Worm (Caenorhabditis elegans): ENCODE data around the gene let-99.

let-99 gene

DNA sequence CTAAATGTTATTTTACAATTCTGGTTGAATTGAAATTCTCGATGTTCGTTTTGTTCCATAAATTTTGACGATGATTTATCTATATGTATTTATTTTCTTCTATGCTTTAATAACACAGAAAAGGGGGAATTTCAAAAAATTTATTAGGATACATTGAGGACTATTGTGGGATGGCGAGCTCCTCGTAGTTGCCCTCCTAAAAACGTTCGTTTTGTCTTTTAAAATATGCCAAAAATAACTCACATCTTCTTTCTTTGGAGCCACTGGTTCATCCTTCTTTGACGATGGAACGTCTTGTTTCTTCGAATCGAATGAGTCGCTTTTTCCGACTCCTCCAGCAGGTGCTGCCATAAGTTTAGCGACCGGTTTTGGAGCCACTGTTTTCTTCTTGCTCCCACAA, 2.9 kb downstream of the let-99 start:
- TF ChIP-seq cog-1 (tag; optimal IDR thresholded peaks at IDR 0.05), result no peak
- TF ChIP-seq T22C8.4 (GFP tag; IDR thresholded peaks at IDR 0.05), result no peak
- TF ChIP-seq ztf-29 (GFP tag; IDR thresholded peaks at IDR 0.05), result no peak
- TF ChIP-seq ztf-23 (GFP tag; IDR thresholded peaks at IDR 0.05), result no peak
- no peak for TF ChIP-seq klf-2 (GFP tag; conservative IDR thresholded peaks at IDR 0.05)
- no peak for TF ChIP-seq ref-1 (GFP tag; conservative IDR thresholded peaks at IDR 0.05)
- no peak for TF ChIP-seq tab-1 (GFP tag; IDR thresholded peaks at IDR 0.05)
- no peak for TF ChIP-seq med-1 (GFP tag; optimal IDR thresholded peaks at IDR 0.05; ENCODE audit: insufficient read depth)
- TF ChIP-seq flt-1 (GFP tag; IDR thresholded peaks at IDR 0.05), result no peak

DNA sequence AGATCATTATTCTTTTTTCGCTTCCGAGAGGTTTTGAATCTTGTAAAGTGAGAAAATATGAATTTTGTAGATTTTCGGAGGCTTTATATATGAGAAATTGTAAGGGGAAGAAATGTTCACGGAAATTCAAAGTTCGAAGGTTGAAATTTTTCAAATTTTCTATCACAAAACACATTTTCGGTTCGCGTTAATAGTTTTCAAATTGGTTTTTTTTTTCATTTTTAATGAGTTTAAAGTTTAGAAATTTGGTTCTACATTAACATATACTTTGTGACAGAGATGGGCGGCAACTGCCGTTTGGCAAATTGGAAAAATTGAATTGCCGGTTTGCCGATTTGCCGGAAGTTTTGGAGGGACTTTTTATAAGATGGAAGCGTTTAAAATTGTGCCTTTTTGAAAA, 3.4 kb downstream of the let-99 start, which contains the start of gene K08E7.4:
Gene K08E7.4 (minus strand): TSS at position 101 of the 400 bp plus-strand sequence.
- TF ChIP-seq flt-1 (GFP tag; IDR thresholded peaks at IDR 0.05) (no peak), T22C8.4 (GFP tag; IDR thresholded peaks at IDR 0.05) (no peak), ztf-29 (GFP tag; IDR thresholded peaks at IDR 0.05) (no peak)

DNA sequence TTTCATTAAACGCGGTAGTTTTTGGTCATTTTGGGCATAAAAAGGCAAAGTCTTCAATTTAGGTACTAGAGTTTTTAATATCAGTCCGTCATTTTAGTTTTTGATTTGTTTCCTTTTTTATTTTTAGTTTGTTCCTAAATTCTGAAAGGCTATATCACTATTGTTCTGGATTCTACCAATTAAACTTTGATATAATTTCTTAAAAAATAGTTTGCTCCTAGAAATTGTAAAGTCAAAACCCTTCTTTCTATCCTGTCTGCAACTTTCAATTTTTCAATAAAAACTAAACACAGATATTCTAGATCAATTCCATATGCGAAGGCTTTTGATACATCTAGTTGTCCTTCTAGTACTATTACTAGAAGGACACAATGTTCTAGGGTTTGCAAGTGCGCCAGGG, 5.4 kb downstream of the let-99 start, which contains the start of gene K08E7.5:
Gene K08E7.5 (plus strand): TSS at position 301 of the 400 bp plus-strand sequence.
- TF ChIP-seq tab-1 (GFP tag; IDR thresholded peaks at IDR 0.05) (no peak), flt-1 (GFP tag; IDR thresholded peaks at IDR 0.05) (no peak), klf-2 (GFP tag; conservative IDR thresholded peaks at IDR 0.05) (no peak), ztf-23 (GFP tag; IDR thresholded peaks at IDR 0.05) (no peak), cog-1 (tag; optimal IDR thresholded peaks at IDR 0.05) (no peak), med-1 (GFP tag; optimal IDR thresholded peaks at IDR 0.05; ENCODE audit: insufficient read depth) (no peak), T22C8.4 (GFP tag; IDR thresholded peaks at IDR 0.05) (no peak), ztf-29 (GFP tag; IDR thresholded peaks at IDR 0.05) (no peak), ref-1 (GFP tag; conservative IDR thresholded peaks at IDR 0.05) (no peak)

DNA sequence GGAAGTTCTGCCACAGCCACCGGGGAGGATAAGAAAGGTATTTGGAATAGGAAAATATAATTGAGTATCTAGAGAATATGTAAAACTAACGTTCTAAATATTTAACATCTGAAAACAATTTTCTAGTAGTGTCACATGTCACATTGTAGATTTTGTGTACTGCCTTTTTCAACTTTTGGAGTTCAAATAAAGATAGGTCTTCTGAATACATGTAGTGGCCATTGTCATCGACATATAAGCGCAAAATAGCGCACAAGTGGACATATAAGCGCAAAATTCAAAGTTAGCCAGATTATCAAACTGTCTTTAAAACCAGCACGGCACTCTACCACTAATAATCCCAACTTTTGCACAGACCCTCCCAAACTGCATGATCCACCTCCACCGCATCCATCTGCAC, 6.6 kb downstream of the let-99 start:
- TF ChIP-seq med-1 (GFP tag; optimal IDR thresholded peaks at IDR 0.05; ENCODE audit: insufficient read depth), result no peak
- TF ChIP-seq klf-2 (GFP tag; conservative IDR thresholded peaks at IDR 0.05), result no peak
- no peak for TF ChIP-seq cog-1 (tag; optimal IDR thresholded peaks at IDR 0.05)
- TF ChIP-seq ztf-23 (GFP tag; IDR thresholded peaks at IDR 0.05), result no peak
- no peak for TF ChIP-seq T22C8.4 (GFP tag; IDR thresholded peaks at IDR 0.05)
- TF ChIP-seq tab-1 (GFP tag; IDR thresholded peaks at IDR 0.05), result no peak
- no peak for TF ChIP-seq flt-1 (GFP tag; IDR thresholded peaks at IDR 0.05)
- TF ChIP-seq ref-1 (GFP tag; conservative IDR thresholded peaks at IDR 0.05), result no peak
- no peak for TF ChIP-seq ztf-29 (GFP tag; IDR thresholded peaks at IDR 0.05)

DNA sequence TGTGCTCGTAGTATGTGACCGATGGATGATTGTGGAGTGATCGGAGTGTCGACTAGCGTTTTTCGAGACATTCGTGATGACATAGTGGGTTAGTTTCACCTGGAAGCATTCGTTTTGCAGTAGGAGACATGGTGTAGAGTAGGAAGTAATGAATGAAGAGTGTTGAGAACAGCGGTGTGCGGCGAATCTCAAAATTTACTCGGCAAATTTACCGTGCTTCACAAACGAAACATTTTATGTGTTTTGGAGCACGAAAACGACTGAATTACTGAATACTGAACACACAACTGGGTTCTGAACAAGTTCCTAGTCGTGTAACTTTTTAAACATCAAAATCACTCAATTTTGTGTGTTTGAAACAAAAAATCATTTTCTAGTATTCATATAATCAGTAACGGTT, 13.4 kb downstream of the let-99 start, which contains the start of gene K08E7.6:
Gene K08E7.6 (minus strand): TSS at position 101 of the 400 bp plus-strand sequence.
- TF ChIP-seq med-1 (GFP tag; optimal IDR thresholded peaks at IDR 0.05; ENCODE audit: insufficient read depth), result no peak

DNA sequence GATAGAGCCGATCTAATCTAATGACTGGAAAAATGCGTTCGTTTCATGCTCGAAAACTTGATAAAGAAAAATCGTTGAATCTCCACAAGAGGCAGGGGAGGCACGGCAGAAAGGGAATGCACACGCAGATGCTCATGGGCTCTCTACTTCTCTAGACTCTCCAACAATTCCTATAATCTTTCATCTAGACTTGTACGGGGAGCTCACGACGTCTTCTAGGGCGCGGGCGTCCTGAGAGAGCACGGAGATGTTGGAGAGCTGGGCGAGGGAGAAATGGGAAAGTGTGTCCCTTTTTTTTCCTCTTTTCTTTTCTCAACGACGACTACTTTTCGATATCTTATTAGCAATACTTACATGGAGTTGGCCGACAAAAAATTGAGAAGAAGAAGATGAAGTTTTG, 15.5 kb downstream of the let-99 start:
- TF ChIP-seq ztf-23 (GFP tag; IDR thresholded peaks at IDR 0.05), result no peak

DNA sequence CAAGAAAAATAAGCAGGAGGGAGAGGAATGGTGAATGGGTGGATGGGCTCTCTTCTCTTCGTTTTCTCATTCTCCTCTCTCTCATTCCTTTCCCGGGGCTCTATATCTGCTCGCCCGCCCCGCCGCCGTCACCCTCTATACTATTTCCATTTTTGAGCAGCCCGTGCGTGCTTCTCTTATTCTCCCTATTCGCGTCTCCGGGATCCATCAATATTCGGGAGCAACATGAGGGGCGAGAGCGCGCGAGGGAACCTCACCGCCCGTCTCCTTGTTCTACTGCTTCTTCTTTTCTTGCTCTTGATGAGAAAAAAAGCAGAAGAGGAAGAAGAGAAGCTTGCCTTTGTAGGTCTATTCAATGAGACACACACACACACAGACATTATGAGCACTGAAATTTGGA, 16.5 kb downstream of the let-99 start:
- TF ChIP-seq tab-1 (GFP tag; IDR thresholded peaks at IDR 0.05) (no peak), flt-1 (GFP tag; IDR thresholded peaks at IDR 0.05) (no peak), ref-1 (GFP tag; conservative IDR thresholded peaks at IDR 0.05) (0 out of 2 replicates have a peak, but pooled peaks have one; percentile 44), T22C8.4 (GFP tag; IDR thresholded peaks at IDR 0.05) (no peak), klf-2 (GFP tag; conservative IDR thresholded peaks at IDR 0.05) (no peak), ztf-29 (GFP tag; IDR thresholded peaks at IDR 0.05) (no peak), ztf-23 (GFP tag; IDR thresholded peaks at IDR 0.05) (0 out of 2 replicates have a peak, but pooled peaks have one; percentile 6), med-1 (GFP tag; optimal IDR thresholded peaks at IDR 0.05; ENCODE audit: insufficient read depth) (no peak), cog-1 (tag; optimal IDR thresholded peaks at IDR 0.05) (no peak)

DNA sequence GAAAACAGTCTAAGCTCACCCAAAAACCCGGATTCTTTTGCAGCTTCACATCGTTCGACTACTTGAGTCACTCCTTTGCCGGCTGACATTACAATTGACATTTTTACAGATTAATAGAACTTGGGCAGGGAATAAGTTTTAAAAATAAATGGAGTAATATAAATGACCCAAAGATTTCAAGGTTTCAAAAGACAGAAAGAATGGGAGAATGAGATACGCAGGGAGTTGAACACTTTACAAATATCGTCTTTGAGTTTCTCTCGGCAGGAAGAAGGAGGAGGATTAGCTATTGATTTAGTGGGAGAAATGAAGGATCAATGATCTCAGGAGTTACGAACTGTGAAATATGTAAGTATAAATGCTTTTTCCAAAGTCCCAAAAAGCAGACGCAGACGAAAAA, 18.3 kb downstream of the let-99 start, which contains the start of gene K08E7.8:
Gene K08E7.8 (minus strand): TSS at position 101 of the 400 bp plus-strand sequence.
- TF ChIP-seq flt-1 (GFP tag; IDR thresholded peaks at IDR 0.05) (no peak), ref-1 (GFP tag; conservative IDR thresholded peaks at IDR 0.05) (no peak), ztf-29 (GFP tag; IDR thresholded peaks at IDR 0.05) (no peak), ztf-23 (GFP tag; IDR thresholded peaks at IDR 0.05) (no peak), tab-1 (GFP tag; IDR thresholded peaks at IDR 0.05) (no peak), med-1 (GFP tag; optimal IDR thresholded peaks at IDR 0.05; ENCODE audit: insufficient read depth) (no peak), T22C8.4 (GFP tag; IDR thresholded peaks at IDR 0.05) (no peak), cog-1 (tag; optimal IDR thresholded peaks at IDR 0.05) (no peak), klf-2 (GFP tag; conservative IDR thresholded peaks at IDR 0.05) (no peak)

DNA sequence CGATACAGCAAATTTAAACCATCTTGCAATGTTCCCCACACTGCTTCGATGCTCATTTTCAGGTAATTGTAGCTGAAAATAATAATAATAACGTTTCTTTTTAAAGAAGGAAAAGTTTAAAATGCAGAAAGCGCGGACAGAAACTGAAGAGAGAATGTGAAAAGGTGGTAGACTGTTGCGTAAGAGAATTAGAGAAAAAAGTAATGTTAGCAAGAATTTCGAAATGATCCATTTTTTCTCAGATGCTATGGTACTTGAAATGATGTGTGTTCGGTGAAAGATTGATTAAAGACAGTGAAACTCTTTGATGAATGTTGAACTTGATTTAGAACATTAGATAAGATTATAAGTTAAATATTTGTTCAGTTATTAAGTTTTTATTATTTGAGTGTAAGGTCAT, 22.7 kb downstream of the let-99 start, which contains the start of gene cul-6:
Gene cul-6 (minus strand): TSS at position 79 of the 400 bp plus-strand sequence.
- TF ChIP-seq tab-1 (GFP tag; IDR thresholded peaks at IDR 0.05) (no peak), ztf-29 (GFP tag; IDR thresholded peaks at IDR 0.05) (no peak), med-1 (GFP tag; optimal IDR thresholded peaks at IDR 0.05; ENCODE audit: insufficient read depth) (no peak), ztf-23 (GFP tag; IDR thresholded peaks at IDR 0.05) (no peak), flt-1 (GFP tag; IDR thresholded peaks at IDR 0.05) (no peak), ref-1 (GFP tag; conservative IDR thresholded peaks at IDR 0.05) (no peak), T22C8.4 (GFP tag; IDR thresholded peaks at IDR 0.05) (no peak), cog-1 (tag; optimal IDR thresholded peaks at IDR 0.05) (no peak), klf-2 (GFP tag; conservative IDR thresholded peaks at IDR 0.05) (no peak)

DNA sequence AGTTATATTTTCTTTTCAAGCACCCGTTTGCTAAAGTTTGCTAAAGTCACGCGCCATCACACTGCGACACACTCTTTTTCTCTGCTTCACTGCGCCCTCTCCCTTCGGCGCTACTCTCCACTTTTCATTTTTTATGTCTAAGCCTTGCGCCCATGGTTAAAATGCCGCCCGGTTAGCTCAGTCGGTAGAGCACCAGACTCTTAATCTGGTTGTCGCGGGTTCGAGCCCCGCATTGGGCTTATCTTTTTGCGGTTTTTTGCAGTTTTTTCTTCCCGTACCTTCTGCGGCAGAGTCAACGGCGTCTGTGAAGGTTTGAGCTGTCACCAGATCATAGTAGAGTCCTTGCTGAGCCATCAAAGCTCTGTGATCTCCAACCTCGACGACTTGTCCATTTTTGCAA, 26.9 kb downstream of the let-99 start:
- TF ChIP-seq ztf-29 (GFP tag; IDR thresholded peaks at IDR 0.05) (peak; percentile 71; the same call in 1 of the 2 replicates), flt-1 (GFP tag; IDR thresholded peaks at IDR 0.05) (peak; percentile 63), T22C8.4 (GFP tag; IDR thresholded peaks at IDR 0.05) (peak; percentile 76), ref-1 (GFP tag; conservative IDR thresholded peaks at IDR 0.05) (peak; percentile 51; the same call in 1 of the 2 replicates), cog-1 (tag; optimal IDR thresholded peaks at IDR 0.05) (peak; percentile 59), ztf-23 (GFP tag; IDR thresholded peaks at IDR 0.05) (peak; percentile 88), med-1 (GFP tag; optimal IDR thresholded peaks at IDR 0.05; ENCODE audit: insufficient read depth) (peak; percentile 49), tab-1 (GFP tag; IDR thresholded peaks at IDR 0.05) (peak; percentile 80), klf-2 (GFP tag; conservative IDR thresholded peaks at IDR 0.05) (peak; percentile 69)

Data from whole organism, midembryonic.